Worm (Caenorhabditis elegans) whole organism, L2 larva: Measurements from ENCODE around the gene Y39B6A.41.
"Not testable (repeated sequence)": the region's sequence is repeated elsewhere in the genome, so short reads cannot be mapped to it uniquely, and the experiment has no call there.

Experiments used
- C34F6.9 ChIP-seq: fragments of 150-350 bp; optimal IDR thresholded peaks from 2 replicates; lab custom pipeline; 2014; ENCODE audit warnings: missing biosample characterization, missing genetic modification characterization
- F13H6.1 ChIP-seq: sonication (generic microtip); optimal IDR thresholded peaks from 2 replicates; lab custom pipeline; 2016; ENCODE audit warnings: missing genetic modification characterization, missing compliant biosample characterization
- R02D3.7 ChIP-seq: fragments of 150-350 bp; optimal IDR thresholded peaks from 2 replicates; lab custom pipeline; 2014; ENCODE audit warnings: missing biosample characterization, missing genetic modification characterization
- alr-1 ChIP-seq: fragments of 150-350 bp; optimal IDR thresholded peaks from 2 replicates; lab custom pipeline; 2014; ENCODE audit warnings: missing biosample characterization, missing genetic modification characterization
- ama-1 ChIP-seq: fragments of 150-350 bp; optimal IDR thresholded peaks from 2 replicates; lab custom pipeline; 2018; ENCODE audit warnings: inconsistent platforms
- blmp-1 ChIP-seq: sonication (generic microtip); optimal IDR thresholded peaks from 2 replicates; lab custom pipeline; 2017; ENCODE audit warnings: missing genetic modification characterization, mild to moderate bottlenecking, missing compliant biosample characterization, antibody characterized with exemption, moderate library complexity; ENCODE audit not compliant: insufficient read depth
- crh-2 ChIP-seq: sonication (generic microtip); optimal IDR thresholded peaks from 2 replicates; lab custom pipeline; 2017; ENCODE audit warnings: missing biosample characterization, missing genetic modification characterization
- egl-27 ChIP-seq: sonication (generic microtip); optimal IDR thresholded peaks from 3 replicates; lab custom pipeline; 2017; ENCODE audit warnings: missing biosample characterization, missing genetic modification reagents, missing genetic modification characterization
- elt-1 ChIP-seq: fragments of 150-350 bp; optimal IDR thresholded peaks from 2 replicates; lab custom pipeline; 2014; ENCODE audit warnings: missing biosample characterization, missing genetic modification characterization
- fos-1 ChIP-seq: fragments of 150-350 bp; optimal IDR thresholded peaks from 2 replicates; lab custom pipeline; 2014; ENCODE audit warnings: missing biosample characterization, missing genetic modification characterization
- gmeb-1 ChIP-seq: fragments of 150-350 bp; optimal IDR thresholded peaks from 2 replicates; lab custom pipeline; 2014; ENCODE audit warnings: missing biosample characterization, missing genetic modification characterization
- lin-13 ChIP-seq: fragments of 150-350 bp; optimal IDR thresholded peaks from 2 replicates; lab custom pipeline; 2014; ENCODE audit warnings: missing biosample characterization, missing genetic modification reagents, missing genetic modification characterization
- lin-39 ChIP-seq: fragments of 150-350 bp; optimal IDR thresholded peaks from 2 replicates; lab custom pipeline; 2014; ENCODE audit warnings: missing biosample characterization, missing genetic modification reagents, missing genetic modification characterization
- lsy-2 ChIP-seq, 2 experiments: fragments of 150-350 bp in 1 of 2; sonication (generic microtip) in 1 of 2; optimal IDR thresholded peaks; 2 replicates each; lab custom pipeline; 2014 to 2017; ENCODE audit warnings: missing biosample characterization in 2 of 2, missing genetic modification characterization in 2 of 2
- mab-5 ChIP-seq: fragments of 150-350 bp; optimal IDR thresholded peaks from 2 replicates; lab custom pipeline; 2014; ENCODE audit warnings: missing biosample characterization, missing genetic modification characterization
- mbf-1 ChIP-seq: sonication (generic microtip); optimal IDR thresholded peaks from 2 replicates; lab custom pipeline; 2017; ENCODE audit warnings: missing biosample characterization, missing genetic modification characterization
- mdl-1 ChIP-seq, 2 experiments: fragments of 150-350 bp in 1 of 2; sonication (generic microtip) in 1 of 2; optimal IDR thresholded peaks; 2 replicates each; lab custom pipeline; 2017; ENCODE audit warnings: missing biosample characterization in 2 of 2, missing genetic modification characterization in 2 of 2
- nhr-11 ChIP-seq: fragments of 150-350 bp; optimal IDR thresholded peaks from 2 replicates; lab custom pipeline; 2014; ENCODE audit warnings: missing biosample characterization, missing genetic modification characterization
- nhr-12 ChIP-seq: fragments of 150-350 bp; optimal IDR thresholded peaks from 2 replicates; lab custom pipeline; 2014; ENCODE audit warnings: missing biosample characterization, missing genetic modification characterization
- nhr-23 ChIP-seq: fragments of 150-350 bp; optimal IDR thresholded peaks from 2 replicates; lab custom pipeline; 2014; ENCODE audit warnings: missing biosample characterization, missing genetic modification reagents, missing genetic modification characterization
- nhr-6 ChIP-seq: fragments of 150-350 bp; optimal IDR thresholded peaks from 2 replicates; lab custom pipeline; 2014; ENCODE audit warnings: missing biosample characterization, missing genetic modification characterization
- sem-4 ChIP-seq: fragments of 150-350 bp; optimal IDR thresholded peaks from 2 replicates; lab custom pipeline; 2014; ENCODE audit warnings: missing biosample characterization, missing genetic modification reagents, missing genetic modification characterization
- sma-9 ChIP-seq, 2 experiments: fragments of 150-350 bp in 1 of 2; sonication (generic microtip) in 1 of 2; optimal IDR thresholded peaks; 2 replicates each; lab custom pipeline; 2014 to 2016; ENCODE audit warnings: missing genetic modification characterization in 2 of 2, mild to moderate bottlenecking in 1 of 2, missing biosample characterization in 1 of 2, missing compliant biosample characterization in 1 of 2, missing genetic modification reagents in 1 of 2, moderate library complexity in 1 of 2
- snpc-4 ChIP-seq: fragments of 150-350 bp; optimal IDR thresholded peaks from 2 replicates; lab custom pipeline; 2014; ENCODE audit warnings: missing biosample characterization, missing genetic modification characterization
- unc-39 ChIP-seq: fragments of 150-350 bp; optimal IDR thresholded peaks from 2 replicates; lab custom pipeline; 2014; ENCODE audit warnings: missing biosample characterization, missing genetic modification characterization
- unc-55 ChIP-seq: fragments of 150-350 bp; sonication (generic microtip); optimal IDR thresholded peaks from 3 replicates; lab custom pipeline; 2014; ENCODE audit warnings: missing biosample characterization, missing genetic modification reagents, missing genetic modification characterization
- unc-62 ChIP-seq: fragments of 150-350 bp; optimal IDR thresholded peaks from 2 replicates; lab custom pipeline; 2014; ENCODE audit warnings: missing biosample characterization, missing genetic modification reagents, missing genetic modification characterization
- ztf-1 ChIP-seq: fragments of 200-800 bp; sonication (Bioruptor generic); conservative IDR thresholded peaks from 2 replicates; pipeline ENCODE4 v1.3.6; 2022; ENCODE audit warnings: missing genetic modification characterization, missing compliant biosample characterization

Y39B6A.41 gene

DNA sequence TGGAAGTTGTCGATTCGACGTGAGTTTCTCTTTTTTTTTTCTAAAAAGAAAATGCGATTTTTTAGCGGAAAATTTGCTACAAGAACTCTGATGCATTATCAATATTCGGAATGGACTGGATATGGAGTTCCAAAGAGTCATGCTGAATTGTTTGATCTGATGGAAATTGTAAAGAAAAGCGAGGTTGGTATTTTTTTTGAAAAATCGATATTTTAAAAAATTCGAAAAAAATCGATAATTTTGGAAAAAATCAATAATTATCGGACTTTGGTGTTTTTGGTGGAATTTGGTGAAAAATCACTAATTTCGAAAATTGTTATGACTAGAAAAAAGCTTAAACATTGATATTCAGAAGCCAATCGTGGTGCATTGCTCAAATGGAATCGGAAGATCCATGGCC lies 41.5 kb upstream of the Y39B6A.41 start:
- TF ChIP-seq nhr-23 (tag; lab: Kevin White, UChicago) (no peak), mdl-1 (tag; optimal IDR thresholded peaks at IDR 0.05; lab: Kevin White, UChicago) (no peak), crh-2 (tag; lab: Kevin White, UChicago) (no peak), nhr-6 (tag; lab: Kevin White, UChicago) (no peak), mbf-1 (no peak), F13H6.1 (tag; lab: Kevin White, UChicago) (no peak), nhr-12 (tag; lab: Kevin White, UChicago) (no peak), lin-13 (GFP tag; lab: Kevin White, UChicago) (no peak), lin-39 (tag; lab: Kevin White, UChicago) (no peak), blmp-1 (tag; lab: Kevin White, UChicago) (no peak), snpc-4 (tag; lab: Kevin White, UChicago) (no peak), unc-39 (no peak)

ce11 chrV:19014273-19014672 lies 36.5 kb upstream of the Y39B6A.41 start, which contains the start of gene Y39B6A.30:
Gene Y39B6A.30, plus strand, starts transcription at chrV:19014573.
- not testable (repeated sequence) for TF ChIP-seq unc-39; crh-2 (tag; lab: Kevin White, UChicago); gmeb-1 (tag; lab: Kevin White, UChicago)

- TF ChIP-seq F13H6.1 (tag; lab: Kevin White, UChicago) (no peak), ama-1 (no peak), alr-1 (tag; lab: Kevin White, UChicago) (no peak), fos-1 (no peak)
- TF ChIP-seq, all 48 proteins: peak for 0
These were observed 35.4 kb upstream of the Y39B6A.41 start for ce11 chrV:19013215-19013614.

DNA sequence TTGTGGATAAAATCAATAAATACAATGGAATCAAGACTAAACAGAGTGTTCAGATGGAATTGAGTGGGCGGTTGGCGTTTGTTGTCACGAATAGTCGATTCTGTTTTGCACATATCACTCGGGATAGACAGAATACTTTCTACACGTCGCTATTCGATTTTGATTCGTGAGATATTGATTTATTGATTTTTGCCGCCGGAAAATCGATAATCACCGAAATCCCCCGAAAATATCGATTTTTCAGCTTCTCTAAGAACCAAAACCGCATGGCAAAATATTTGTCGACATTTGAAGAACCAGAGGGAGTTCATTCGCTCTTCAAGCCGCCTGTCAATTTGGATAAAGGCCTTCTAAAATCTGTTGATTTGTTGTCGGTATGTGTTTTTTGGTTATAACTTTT lies 32.6 kb upstream of the Y39B6A.41 start:
- no peak for TF ChIP-seq sem-4
- no peak for TF ChIP-seq mbf-1
- TF ChIP-seq nhr-12 (tag; lab: Kevin White, UChicago), result no peak
- no peak for TF ChIP-seq lsy-2 (tag; optimal IDR thresholded peaks at IDR 0.05; lab: Kevin White, UChicago)

- TF ChIP-seq elt-1 (tag; lab: Kevin White, UChicago) (no peak), R02D3.7 (tag; lab: Kevin White, UChicago) (no peak), C34F6.9 (tag; lab: Kevin White, UChicago) (no peak)
These were observed 23.9 kb upstream of the Y39B6A.41 start, which contains the start of gene Y39B6A.33 for ce11 chrV:19001656-19002055. Gene Y39B6A.33, plus strand, starts transcription at chrV:19001956.

ce11 chrV:19001016-19001415 lies 23.2 kb upstream of the Y39B6A.41 start, which contains the start of gene Y39B6A.34:
Gene Y39B6A.34, plus strand, starts transcription at chrV:19001018.
- TF ChIP-seq C34F6.9 (tag; lab: Kevin White, UChicago), result peak; percentile 23
- peak; percentile 13 for TF ChIP-seq F13H6.1 (tag; lab: Kevin White, UChicago)
- TF ChIP-seq unc-55, result peak; percentile 41
- no peak for TF ChIP-seq lin-13 (GFP tag; lab: Kevin White, UChicago)
- peak in 1 of 2 experiments; percentile 24 for TF ChIP-seq lsy-2 (tag; optimal IDR thresholded peaks at IDR 0.05; lab: Kevin White, UChicago)
- peak; percentile 25 for TF ChIP-seq sma-9 (GFP tag; optimal IDR thresholded peaks at IDR 0.05; lab: Kevin White, UChicago)
- no peak for TF ChIP-seq sma-9 (tag; optimal IDR thresholded peaks at IDR 0.05; lab: Kevin White, UChicago)
- no peak for TF ChIP-seq unc-62
- no peak for TF ChIP-seq mab-5 (tag; lab: Kevin White, UChicago)

- TF ChIP-seq ztf-1 (GFP tag; lab: Robert Waterston, UW), result no peak
- TF ChIP-seq sma-9 (GFP tag; optimal IDR thresholded peaks at IDR 0.05; lab: Kevin White, UChicago), result no peak
- TF ChIP-seq sma-9 (tag; optimal IDR thresholded peaks at IDR 0.05; lab: Kevin White, UChicago), result no peak
- no peak for TF ChIP-seq nhr-23 (tag; lab: Kevin White, UChicago)
- TF ChIP-seq lin-13 (GFP tag; lab: Kevin White, UChicago), result no peak
- TF ChIP-seq egl-27 (tag; lab: Kevin White, UChicago), result no peak
- TF ChIP-seq nhr-12 (tag; lab: Kevin White, UChicago), result no peak
- no peak for TF ChIP-seq mdl-1 (tag; optimal IDR thresholded peaks at IDR 0.05; lab: Kevin White, UChicago)
- TF ChIP-seq snpc-4 (tag; lab: Kevin White, UChicago), result no peak
- TF ChIP-seq F13H6.1 (tag; lab: Kevin White, UChicago), result no peak
- TF ChIP-seq nhr-11, result no peak
- TF ChIP-seq gmeb-1 (tag; lab: Kevin White, UChicago), result no peak
- TF ChIP-seq lsy-2 (tag; optimal IDR thresholded peaks at IDR 0.05; lab: Kevin White, UChicago), result no peak
These were observed 22.8 kb upstream of the Y39B6A.41 start for ce11 chrV:19000542-19000941.
